Fruit fly (Drosophila melanogaster) whole organism, wandering third instar larva: Measurements from ENCODE around the gene CG8568.

Source experiments
- Abd-B ChIP-seq: fragments of >200 bp; optimal IDR thresholded peaks from 2 replicates; lab custom pipeline; 2017; ENCODE audit warnings: missing biosample characterization, missing genetic modification characterization
- CG32264 ChIP-seq: fragments of 200-800 bp; sonication (Bioruptor generic); optimal IDR thresholded peaks from 2 replicates; lab custom pipeline; 2016; ENCODE audit warnings: missing biosample characterization, missing genetic modification characterization
- CG9705 ChIP-seq: fragments of 200-800 bp; sonication (Bioruptor generic); optimal IDR thresholded peaks from 2 replicates; lab custom pipeline; 2018; ENCODE audit warnings: missing biosample characterization, mild to moderate bottlenecking, missing genetic modification characterization
- Dif ChIP-seq: fragments of 200-275, 200-300 bp; sonication (Bioruptor generic); optimal IDR thresholded peaks from 2 replicates; lab custom pipeline; 2018; ENCODE audit warnings: missing biosample characterization, missing genetic modification characterization; ENCODE audit not compliant: partially characterized antibody
- GATAd ChIP-seq: sonication (Bioruptor generic); optimal IDR thresholded peaks from 2 replicates; lab custom pipeline; 2016; ENCODE audit warnings: missing biosample characterization, missing genetic modification characterization
- HLH106 ChIP-seq: fragments of 200-800 bp; optimal IDR thresholded peaks from 3 replicates; lab custom pipeline; 2019; ENCODE audit warnings: missing biosample characterization, mild to moderate bottlenecking, missing genetic modification characterization, moderate library complexity
- Hnf4 ChIP-seq: fragments of 200-800 bp; sonication (Bioruptor generic); optimal IDR thresholded peaks from 2 replicates; lab custom pipeline; 2016; ENCODE audit warnings: missing biosample characterization, mild to moderate bottlenecking, missing genetic modification characterization
- Hr83 ChIP-seq: fragments of 200-300 bp; sonication (Bioruptor generic); optimal IDR thresholded peaks from 2 replicates; lab custom pipeline; 2016; ENCODE audit warnings: missing biosample characterization, mild to moderate bottlenecking, missing genetic modification characterization, moderate library complexity; ENCODE audit not compliant: poor library complexity, severe bottlenecking
- Jra ChIP-seq: sonication (Bioruptor generic); optimal IDR thresholded peaks from 2 replicates; lab custom pipeline; 2016; ENCODE audit warnings: missing biosample characterization, missing genetic modification characterization
- Mio ChIP-seq: sonication (Bioruptor generic); optimal IDR thresholded peaks from 2 replicates; lab custom pipeline; 2016; ENCODE audit warnings: missing biosample characterization, missing genetic modification characterization
- N ChIP-seq: fragments of >200 bp; optimal IDR thresholded peaks from 2 replicates; lab custom pipeline; 2018; ENCODE audit warnings: missing biosample characterization, missing external identifiers, missing genetic modification characterization
- OdsH ChIP-seq: fragments of 200-800 bp; sonication (Bioruptor generic); optimal IDR thresholded peaks from 2 replicates; lab custom pipeline; 2016; ENCODE audit warnings: missing biosample characterization, mild to moderate bottlenecking, missing genetic modification characterization
- Rel ChIP-seq, 2 experiments: fragments of 200-800 bp; sonication (Bioruptor generic) in 1 of 2; optimal IDR thresholded peaks; 2 replicates in 1 of 2; 3 replicates in 1 of 2; lab custom pipeline; 2016 to 2019; ENCODE audit warnings: mild to moderate bottlenecking in 2 of 2, missing biosample characterization in 2 of 2, missing genetic modification characterization in 2 of 2, moderate library complexity in 1 of 2
- Sp1 ChIP-seq: fragments of 200-800 bp; sonication (Bioruptor generic); optimal IDR thresholded peaks from 3 replicates; lab custom pipeline; 2019; ENCODE audit warnings: missing biosample characterization, mild to moderate bottlenecking, missing genetic modification characterization, moderate library complexity
- Vsx2 ChIP-seq: fragments of 200-300, 225-300 bp; sonication (Bioruptor generic); optimal IDR thresholded peaks from 2 replicates; lab custom pipeline; 2018; ENCODE audit warnings: missing biosample characterization, missing genetic modification characterization; ENCODE audit not compliant: partially characterized antibody
- br ChIP-seq: fragments of 200-800 bp; sonication (Bioruptor generic); optimal IDR thresholded peaks from 2 replicates; lab custom pipeline; 2016; ENCODE audit warnings: missing biosample characterization, missing genetic modification characterization
- brk ChIP-seq: fragments of 200-800 bp; sonication (Bioruptor generic); optimal IDR thresholded peaks from 2 replicates; lab custom pipeline; 2016; ENCODE audit warnings: missing biosample characterization, mild to moderate bottlenecking, missing genetic modification characterization
- dl ChIP-seq, 2 experiments: fragments of 175-275, 200-275 bp in 1 of 2; fragments of 200-275 bp in 1 of 2; sonication (Bioruptor generic); optimal IDR thresholded peaks; lab custom pipeline; 2018; ENCODE audit warnings: mild to moderate bottlenecking in 2 of 2, missing biosample characterization in 2 of 2, missing genetic modification characterization in 2 of 2, moderate library complexity in 2 of 2; ENCODE audit not compliant: partially characterized antibody in 2 of 2, insufficient read depth in 1 of 2
- dmrt93B ChIP-seq: fragments of 200-800 bp; sonication (Bioruptor generic); optimal IDR thresholded peaks from 2 replicates; lab custom pipeline; 2018; ENCODE audit warnings: missing biosample characterization, mild to moderate bottlenecking, missing genetic modification characterization
- dsf ChIP-seq: sonication (Bioruptor generic); optimal IDR thresholded peaks from 2 replicates; lab custom pipeline; 2016; ENCODE audit warnings: missing biosample characterization, missing genetic modification characterization, borderline replicate concordance
- ey ChIP-seq: fragments of 200-800 bp; sonication (Bioruptor generic); optimal IDR thresholded peaks from 2 replicates; lab custom pipeline; 2016; ENCODE audit warnings: missing biosample characterization, missing genetic modification characterization
- foxo ChIP-seq, 2 experiments: fragments of 200-800 bp; sonication (Bioruptor generic); optimal IDR thresholded peaks; 2 replicates in 1 of 2; 3 replicates in 1 of 2; lab custom pipeline; 2016 to 2017; ENCODE audit warnings: missing biosample characterization in 2 of 2, missing genetic modification characterization in 2 of 2
- fru ChIP-seq: fragments of 200-800 bp; sonication (Bioruptor generic); optimal IDR thresholded peaks from 3 replicates; lab custom pipeline; 2016; ENCODE audit warnings: missing biosample characterization, mild to moderate bottlenecking, missing genetic modification characterization
- h ChIP-seq: fragments of 200-800 bp; sonication (Bioruptor generic); optimal IDR thresholded peaks from 3 replicates; lab custom pipeline; 2016; ENCODE audit warnings: missing biosample characterization, mild to moderate bottlenecking, missing genetic modification characterization
- lola ChIP-seq: fragments of >200 bp; optimal IDR thresholded peaks from 2 replicates; lab custom pipeline; 2017; ENCODE audit warnings: missing biosample characterization, missing genetic modification characterization
- psq ChIP-seq: fragments of 200-800 bp; sonication (Bioruptor generic); optimal IDR thresholded peaks from 3 replicates; lab custom pipeline; 2017; ENCODE audit warnings: missing biosample characterization, mild to moderate bottlenecking, missing genetic modification characterization, moderate library complexity
- rgr ChIP-seq: fragments of 200-800 bp; sonication (Bioruptor generic); optimal IDR thresholded peaks from 3 replicates; lab custom pipeline; 2016; ENCODE audit warnings: missing biosample characterization, mild to moderate bottlenecking, missing genetic modification characterization
- sage ChIP-seq: fragments of 200-800 bp; sonication (Bioruptor generic); optimal IDR thresholded peaks from 2 replicates; lab custom pipeline; 2016; ENCODE audit warnings: missing biosample characterization, mild to moderate bottlenecking, missing genetic modification characterization
- tai ChIP-seq: sonication (Bioruptor generic); optimal IDR thresholded peaks from 2 replicates; lab custom pipeline; 2016; ENCODE audit warnings: missing biosample characterization, missing genetic modification characterization
- woc ChIP-seq: sonication (Bioruptor generic); optimal IDR thresholded peaks from 2 replicates; lab custom pipeline; 2016; ENCODE audit warnings: missing biosample characterization, mild to moderate bottlenecking, missing genetic modification characterization

Gene CG8568

DNA sequence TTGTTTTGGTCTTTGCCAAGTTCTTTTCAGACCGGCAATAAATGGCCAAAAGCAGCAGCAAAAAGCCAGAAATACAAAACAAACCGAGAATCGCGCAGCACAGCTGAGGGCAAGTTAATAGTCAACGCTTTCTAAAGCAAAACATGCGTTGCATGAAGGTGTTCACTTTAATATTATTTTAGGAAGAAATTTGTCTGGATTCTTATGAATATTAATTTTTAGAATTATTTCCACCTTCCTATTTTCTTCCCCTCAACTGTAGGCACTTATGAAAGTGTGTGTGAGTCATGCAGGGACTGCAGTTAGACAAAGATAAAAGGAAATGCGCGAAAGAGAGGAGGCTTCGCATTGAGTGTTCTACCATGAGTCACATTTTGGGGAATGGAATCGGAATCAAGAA lies 38.8 kb upstream of the CG8568 start (continued):
- TF ChIP-seq Rel (GFP tag; optimal IDR thresholded peaks at IDR 0.05; lab: Kevin White, UChicago) = peak; percentile 86
- TF ChIP-seq Rel (tag; optimal IDR thresholded peaks at IDR 0.05; lab: Kevin White, UChicago) = peak; percentile 80
- peak; percentile 86 for TF ChIP-seq dsf (GFP tag; lab: Kevin White, UChicago)
- TF ChIP-seq rgr (GFP tag; lab: Kevin White, UChicago) = peak; percentile 97
- TF ChIP-seq dl (GFP tag; optimal IDR thresholded peaks at IDR 0.05; lab: Kevin White, UChicago; ENCODE audit: insufficient read depth in 1 of 2, partially characterized antibody in 2 of 2) = no peak

DNA sequence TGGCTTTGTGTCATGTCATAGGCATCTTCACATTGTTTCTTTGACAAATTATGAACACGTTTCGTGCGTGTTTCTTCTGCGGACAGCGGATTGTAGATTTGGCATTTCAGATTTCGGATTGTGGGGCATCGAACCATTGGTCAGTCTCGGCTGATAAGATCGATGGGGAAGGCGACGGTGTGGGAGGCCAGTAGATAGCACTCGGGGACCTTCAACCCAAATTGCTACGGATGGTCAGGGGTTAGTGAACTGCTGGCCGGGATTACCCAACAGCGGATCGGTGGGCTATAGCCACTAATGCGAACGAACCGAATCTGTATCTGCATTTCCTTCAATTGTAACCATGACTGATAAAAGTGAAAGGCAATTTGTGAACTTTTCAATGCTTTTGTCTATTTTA lies 38.1 kb upstream of the CG8568 start:
- TF ChIP-seq brk (no peak), Rel (GFP tag; optimal IDR thresholded peaks at IDR 0.05; lab: Kevin White, UChicago) (no peak), Rel (tag; optimal IDR thresholded peaks at IDR 0.05; lab: Kevin White, UChicago) (peak; percentile 32), sage (no peak)

DNA sequence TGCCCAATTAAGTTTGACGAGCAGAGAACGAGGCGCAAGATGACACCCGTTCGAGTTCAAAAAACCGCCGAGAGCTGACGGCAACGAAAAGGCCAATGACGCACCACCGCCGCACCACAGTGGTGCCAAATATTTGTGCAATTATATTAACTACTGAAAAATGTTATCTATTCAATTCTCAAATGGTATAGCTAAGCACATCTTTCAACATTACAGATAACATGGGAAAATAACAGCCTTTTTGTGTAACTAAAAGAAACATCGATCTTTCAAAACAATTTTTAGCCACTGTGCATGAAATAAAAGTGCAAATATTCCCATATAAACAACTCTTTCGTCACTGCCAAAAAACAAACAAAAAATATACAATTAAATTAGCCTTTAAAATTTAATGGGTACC lies 37.5 kb upstream of the CG8568 start:
- peak; percentile 78 for TF ChIP-seq psq (GFP tag; lab: Kevin White, UChicago)
- TF ChIP-seq Mio = peak; percentile 5
- no peak for TF ChIP-seq Dif
- TF ChIP-seq fru (GFP tag; lab: Kevin White, UChicago) = peak; percentile 88
- TF ChIP-seq N (GFP tag; lab: Kevin White, UChicago) = no peak
- TF ChIP-seq br (GFP tag; lab: Kevin White, UChicago) = peak; percentile 87
- TF ChIP-seq h (GFP tag; lab: Kevin White, UChicago) = peak; percentile 92
- no peak for TF ChIP-seq dl (GFP tag; optimal IDR thresholded peaks at IDR 0.05; lab: Kevin White, UChicago; ENCODE audit: insufficient read depth in 1 of 2, partially characterized antibody in 2 of 2)
- TF ChIP-seq Vsx2 = no peak
- TF ChIP-seq Sp1 (GFP tag; lab: Kevin White, UChicago) = peak; percentile 81
- peak; percentile 79 for TF ChIP-seq Jra (GFP tag; lab: Kevin White, UChicago)
- TF ChIP-seq GATAd (GFP tag; lab: Kevin White, UChicago) = peak; percentile 59
- TF ChIP-seq Rel (GFP tag; optimal IDR thresholded peaks at IDR 0.05; lab: Kevin White, UChicago) = no peak
- TF ChIP-seq Rel (tag; optimal IDR thresholded peaks at IDR 0.05; lab: Kevin White, UChicago) = peak; percentile 42
- peak; percentile 89 for TF ChIP-seq ey (GFP tag; lab: Kevin White, UChicago)
- peak; percentile 84 for TF ChIP-seq Hnf4 (GFP tag; lab: Kevin White, UChicago)
- TF ChIP-seq dmrt93B (GFP tag; lab: Kevin White, UChicago) = peak; percentile 71
- TF ChIP-seq foxo (GFP tag; optimal IDR thresholded peaks at IDR 0.05; lab: Kevin White, UChicago) = peak; percentile 63 to 89
- peak; percentile 73 for TF ChIP-seq woc (GFP tag; lab: Kevin White, UChicago)
- TF ChIP-seq CG9705 = peak; percentile 65
- no peak for TF ChIP-seq Hr83 (GFP tag; lab: Kevin White, UChicago)
- peak; percentile 70 for TF ChIP-seq sage
- peak; percentile 76 for TF ChIP-seq tai (GFP tag; lab: Kevin White, UChicago)
- TF ChIP-seq OdsH = peak; percentile 86
- TF ChIP-seq HLH106 = peak; percentile 84
- TF ChIP-seq brk = peak; percentile 63
- peak; percentile 85 for TF ChIP-seq rgr (GFP tag; lab: Kevin White, UChicago)
- TF ChIP-seq CG32264 (GFP tag; lab: Kevin White, UChicago) = peak; percentile 78
- TF ChIP-seq lola (GFP tag; lab: Kevin White, UChicago) = no peak
- TF ChIP-seq, all 38 proteins: peak for 22

DNA sequence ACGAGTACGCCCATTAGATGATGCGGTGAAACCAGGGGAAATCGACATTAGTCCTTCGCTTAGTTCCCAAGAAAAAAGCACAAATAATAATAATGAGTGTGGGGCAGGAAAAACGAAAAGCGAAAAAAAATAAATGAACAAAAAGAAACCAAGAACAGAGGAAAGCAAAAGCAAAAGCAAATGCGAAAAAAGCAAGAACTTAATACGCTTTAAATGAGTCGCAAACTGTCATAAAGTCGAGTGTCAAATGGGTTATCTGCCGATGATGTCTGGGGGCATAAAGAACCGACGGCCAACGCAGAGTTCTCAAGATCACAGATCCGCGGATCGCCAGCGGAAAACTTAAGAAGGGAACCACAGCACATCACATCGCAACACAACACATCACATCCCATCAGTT lies 36.1 kb upstream of the CG8568 start:
- TF ChIP-seq br (GFP tag; lab: Kevin White, UChicago) (no peak), Rel (GFP tag; optimal IDR thresholded peaks at IDR 0.05; lab: Kevin White, UChicago) (no peak), Rel (tag; optimal IDR thresholded peaks at IDR 0.05; lab: Kevin White, UChicago) (peak; percentile 3), woc (GFP tag; lab: Kevin White, UChicago) (no peak), CG9705 (no peak), Sp1 (GFP tag; lab: Kevin White, UChicago) (no peak), Abd-B (GFP tag; lab: Kevin White, UChicago) (no peak)
